Worm (Caenorhabditis elegans): ENCODE data around the gene vars-1.

The vars-1 gene

ce11 chrV:8039085-8039525 lies 7.9 kb downstream of the vars-1 start (continued):
- TF ChIP-seq elt-1 (tag; optimal IDR thresholded peaks at IDR 0.05) = no peak
- peak; percentile 80 for TF ChIP-seq sem-4 (tag; optimal IDR thresholded peaks at IDR 0.05)
- no peak for TF ChIP-seq mbf-1 (tag; optimal IDR thresholded peaks at IDR 0.05)
- TF ChIP-seq Y55F3AM.14 (GFP tag; optimal IDR thresholded peaks at IDR 0.05) = no peak
- peak in 1 of 2 experiments; percentile 45 for TF ChIP-seq lsy-2 (tag; optimal IDR thresholded peaks at IDR 0.05)
- TF ChIP-seq ceh-82 (tag; optimal IDR thresholded peaks at IDR 0.05) = no peak
- no peak for TF ChIP-seq skn-1 (tag; optimal IDR thresholded peaks at IDR 0.05)
- TF ChIP-seq egl-27 (tag; optimal IDR thresholded peaks at IDR 0.05) = no peak
- no peak for TF ChIP-seq gmeb-1 (tag; optimal IDR thresholded peaks at IDR 0.05)
- TF ChIP-seq crh-2 (tag; optimal IDR thresholded peaks at IDR 0.05) = no peak
- TF ChIP-seq peb-1 (tag; optimal IDR thresholded peaks at IDR 0.05) = no peak
- no peak for TF ChIP-seq nhr-23 (tag; optimal IDR thresholded peaks at IDR 0.05)

DNA sequence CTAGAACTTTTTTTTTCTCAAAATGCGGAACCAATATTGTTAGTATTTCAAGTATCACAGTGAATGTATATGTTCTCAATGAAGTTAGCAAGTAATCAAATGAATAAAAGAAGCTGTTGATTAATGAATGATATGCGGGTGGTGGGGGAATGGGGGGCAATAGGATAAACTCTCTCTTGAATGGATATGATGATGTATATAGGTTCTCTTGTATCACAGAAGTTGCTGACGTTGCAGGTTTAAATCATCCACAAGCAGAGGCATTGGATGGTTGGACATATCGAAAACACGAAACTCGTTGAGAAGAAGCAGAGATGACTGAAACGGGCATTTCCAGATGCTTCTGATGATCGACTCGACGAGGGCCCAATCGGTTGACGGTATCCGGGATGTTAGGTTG lies 8.4 kb downstream of the vars-1 start:
- TF ChIP-seq elt-1 (tag; optimal IDR thresholded peaks at IDR 0.05) (no peak), Y55F3AM.14 (GFP tag; optimal IDR thresholded peaks at IDR 0.05) (no peak), ztf-11 (tag; optimal IDR thresholded peaks at IDR 0.05) (no peak), nhr-237 (tag; optimal IDR thresholded peaks at IDR 0.05) (no peak), nhr-21 (tag; optimal IDR thresholded peaks at IDR 0.05) (peak; percentile 34), unc-62 (GFP tag; optimal IDR thresholded peaks at IDR 0.05) (no peak), nhr-77 (tag; optimal IDR thresholded peaks at IDR 0.05) (no peak), ama-1 (optimal IDR thresholded peaks at IDR 0.05) (peak; percentile 73), aly-2 (tag; optimal IDR thresholded peaks at IDR 0.05) (no peak), lin-39 (tag; optimal IDR thresholded peaks at IDR 0.05) (no peak), sma-9 (GFP tag; optimal IDR thresholded peaks at IDR 0.05) (peak; percentile 5), sma-9 (tag; optimal IDR thresholded peaks at IDR 0.05) (no peak), crh-2 (tag; optimal IDR thresholded peaks at IDR 0.05) (no peak), lsy-2 (tag; optimal IDR thresholded peaks at IDR 0.05) (no peak), nhr-23 (tag; optimal IDR thresholded peaks at IDR 0.05) (no peak), nhr-12 (tag; optimal IDR thresholded peaks at IDR 0.05) (no peak), C34F6.9 (tag; optimal IDR thresholded peaks at IDR 0.05) (no peak), nhr-129 (tag; optimal IDR thresholded peaks at IDR 0.05) (no peak), nhr-25 (tag; optimal IDR thresholded peaks at IDR 0.05) (no peak), snpc-4 (tag; optimal IDR thresholded peaks at IDR 0.05) (no peak), sma-3 (GFP tag; optimal IDR thresholded peaks at IDR 0.05) (no peak), lin-11 (tag; optimal IDR thresholded peaks at IDR 0.05) (no peak)

- peak; percentile 83 for TF ChIP-seq blmp-1 (tag; optimal IDR thresholded peaks at IDR 0.05; ENCODE audit: insufficient read depth)
- TF ChIP-seq sem-4 (tag; optimal IDR thresholded peaks at IDR 0.05) = peak; percentile 1
- TF ChIP-seq ceh-16 (tag; optimal IDR thresholded peaks at IDR 0.05) = peak; percentile 64
- TF ChIP-seq peb-1 (tag; optimal IDR thresholded peaks at IDR 0.05) = no peak
- TF ChIP-seq Y55F3AM.14 (GFP tag; optimal IDR thresholded peaks at IDR 0.05) = no peak
- peak; percentile 33 for TF ChIP-seq egl-27 (tag; optimal IDR thresholded peaks at IDR 0.05)
- TF ChIP-seq ztf-1 (GFP tag; conservative IDR thresholded peaks at IDR 0.05) = no peak
- TF ChIP-seq ztf-4 (tag; optimal IDR thresholded peaks at IDR 0.05) = no peak
- TF ChIP-seq nhr-6 (tag; optimal IDR thresholded peaks at IDR 0.05) = no peak
- TF ChIP-seq gmeb-1 (tag; optimal IDR thresholded peaks at IDR 0.05) = no peak
- no peak for TF ChIP-seq ZK546.5 (tag; optimal IDR thresholded peaks at IDR 0.05)
- no peak for TF ChIP-seq nhr-12 (tag; optimal IDR thresholded peaks at IDR 0.05)
- TF ChIP-seq C34F6.9 (tag; optimal IDR thresholded peaks at IDR 0.05) = no peak
- no peak for TF ChIP-seq mbf-1 (tag; optimal IDR thresholded peaks at IDR 0.05)
- TF ChIP-seq ceh-82 (tag; optimal IDR thresholded peaks at IDR 0.05) = no peak
- no peak for TF ChIP-seq lin-11 (tag; optimal IDR thresholded peaks at IDR 0.05)
- no peak for TF ChIP-seq nhr-23 (tag; optimal IDR thresholded peaks at IDR 0.05)
- no peak for TF ChIP-seq mab-5 (tag; optimal IDR thresholded peaks at IDR 0.05)
- TF ChIP-seq unc-62 (GFP tag; optimal IDR thresholded peaks at IDR 0.05) = no peak
- TF ChIP-seq unc-55 (GFP tag; optimal IDR thresholded peaks at IDR 0.05) = no peak
- no peak for TF ChIP-seq F13H6.1 (tag; optimal IDR thresholded peaks at IDR 0.05)
- peak; percentile 94 for TF ChIP-seq ama-1 (optimal IDR thresholded peaks at IDR 0.05)
- no peak for TF ChIP-seq nhr-237 (tag; optimal IDR thresholded peaks at IDR 0.05)
- TF ChIP-seq snpc-4 (tag; optimal IDR thresholded peaks at IDR 0.05) = no peak
- TF ChIP-seq R02D3.7 (tag; optimal IDR thresholded peaks at IDR 0.05) = no peak
- no peak for TF ChIP-seq nhr-11 (tag; optimal IDR thresholded peaks at IDR 0.05)
- TF ChIP-seq lsy-2 (tag; optimal IDR thresholded peaks at IDR 0.05) = no peak
- no peak for TF ChIP-seq zag-1 (tag; optimal IDR thresholded peaks at IDR 0.05)
- peak; percentile 79 for TF ChIP-seq sma-9 (GFP tag; optimal IDR thresholded peaks at IDR 0.05)
- TF ChIP-seq sma-9 (tag; optimal IDR thresholded peaks at IDR 0.05) = no peak
- TF ChIP-seq lin-39 (tag; optimal IDR thresholded peaks at IDR 0.05) = no peak
- TF ChIP-seq nhr-77 (tag; optimal IDR thresholded peaks at IDR 0.05) = no peak
- TF ChIP-seq dmd-4 (tag; optimal IDR thresholded peaks at IDR 0.05) = no peak
- TF ChIP-seq fos-1 (tag; optimal IDR thresholded peaks at IDR 0.05) = peak; percentile 55
- no peak for TF ChIP-seq unc-39 (tag; optimal IDR thresholded peaks at IDR 0.05)
- no peak for TF ChIP-seq mdl-1 (tag; optimal IDR thresholded peaks at IDR 0.05)
- TF ChIP-seq nhr-10 (tag; optimal IDR thresholded peaks at IDR 0.05) = no peak
- no peak for TF ChIP-seq crh-2 (tag; optimal IDR thresholded peaks at IDR 0.05)
- no peak for TF ChIP-seq aly-2 (tag; optimal IDR thresholded peaks at IDR 0.05)
- peak; percentile 43 for TF ChIP-seq nhr-25 (tag; optimal IDR thresholded peaks at IDR 0.05)
These were observed 9.3 kb downstream of the vars-1 start for ce11 chrV:8040247-8041084.

Data from whole organism, L2 larva.